Worm (Caenorhabditis elegans) whole organism, L4/young adult: ENCODE results near the gene srbc-2.

ENCODE experiments used
- dao-5 ChIP-seq: sonication (generic microtip); optimal IDR thresholded peaks from 2 replicates; lab custom pipeline; 2016; ENCODE audit warnings: missing genotype, missing genetic modification characterization, moderate library complexity, missing compliant biosample characterization
- him-1 ChIP-seq: sonication (generic microtip); optimal IDR thresholded peaks from 2 replicates; lab custom pipeline; 2016; ENCODE audit warnings: missing genotype, missing genetic modification reagents, missing genetic modification characterization, missing compliant biosample characterization

ce11 chrV:3355544-3355943 lies 21.3 kb downstream of the srbc-2 start:
- TF ChIP-seq dao-5 (tag; lab: Kevin White, UChicago) (no peak), him-1 (tag; lab: Kevin White, UChicago) (no peak)
